Worm (Caenorhabditis elegans) whole organism, dauer: Measurements from ENCODE around the gene srbc-3.

Experiments used
- unc-62 ChIP-seq: sonication (generic microtip); optimal IDR thresholded peaks from 2 replicates; lab custom pipeline; 2017; ENCODE audit warnings: missing biosample characterization, missing genetic modification reagents, missing genetic modification characterization

srbc-3 gene

DNA sequence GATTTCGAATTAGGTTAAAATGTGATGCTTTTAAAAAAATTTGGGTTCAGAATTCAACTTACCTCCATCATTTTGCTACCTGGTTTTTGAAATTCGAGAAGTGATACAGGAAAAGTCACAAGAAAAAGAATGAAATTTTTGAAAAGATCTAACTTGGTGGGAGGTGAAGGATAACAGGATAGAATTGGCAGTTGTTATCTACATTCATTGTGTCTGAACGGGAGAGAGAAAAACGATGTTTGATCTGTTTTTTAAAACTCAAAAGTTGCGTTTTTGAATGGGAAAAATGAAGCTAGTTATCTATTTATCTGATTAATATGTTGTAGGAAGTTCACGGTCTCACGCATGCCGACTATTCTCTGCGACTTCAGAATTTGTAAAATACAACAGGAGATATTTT, 20.9 kb upstream of the srbc-3 start, which contains the start of gene F35F10.7:
F35F10.7 (minus strand) TSS at position 101 of the 400 bp plus-strand sequence.
- TF ChIP-seq unc-62, result no peak

- no peak for TF ChIP-seq unc-62
Measured at ce11 chrV:3288134-3288533, 20.1 kb upstream of the srbc-3 start.

DNA sequence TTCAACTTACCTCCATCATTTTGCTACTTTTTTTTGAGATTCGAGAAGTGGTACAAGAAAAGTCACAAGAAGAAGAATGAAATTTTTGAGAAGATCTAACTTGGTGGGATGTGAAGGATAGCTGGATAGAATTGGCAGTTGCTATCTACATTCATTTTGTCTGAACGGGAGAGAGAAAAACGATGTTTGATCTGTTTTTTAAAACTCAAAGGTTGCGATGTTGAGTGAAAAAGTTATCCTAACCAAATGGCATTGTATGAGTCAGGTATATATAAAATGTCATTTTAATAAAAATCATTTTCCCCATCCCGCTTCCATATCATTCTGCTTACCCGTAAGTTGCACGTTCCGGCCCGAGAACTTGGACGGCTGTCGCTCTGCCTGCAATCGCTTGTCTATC, 19.0 kb upstream of the srbc-3 start, which contains the start of gene F35F10.6:
F35F10.6 (minus strand) TSS at position 101 of the 400 bp plus-strand sequence.
- no peak for TF ChIP-seq unc-62

ce11 chrV:3295368-3295767, 12.9 kb upstream of the srbc-3 start:
- TF ChIP-seq unc-62, result no peak

DNA sequence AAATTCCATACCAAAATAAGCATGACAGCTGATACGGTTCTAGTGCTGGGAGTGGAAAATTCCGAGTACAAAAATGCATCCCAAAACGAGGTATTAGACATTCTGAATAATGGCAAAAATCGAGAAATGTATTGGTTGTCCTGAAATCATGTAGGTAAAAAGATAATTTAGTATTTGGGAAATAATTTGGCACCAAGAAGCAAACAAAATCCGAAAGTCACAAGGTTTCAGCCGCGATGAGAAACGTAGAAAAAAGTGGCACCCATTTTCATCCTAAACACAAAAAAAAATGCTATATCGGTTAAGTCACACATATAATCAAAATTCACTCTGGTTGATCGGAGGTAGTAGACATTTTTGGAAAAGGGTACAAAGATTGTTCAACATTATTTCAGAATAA, 10.5 kb upstream of the srbc-3 start, which contains the start of gene srx-122:
srx-122 (minus strand) TSS at position 101 of the 400 bp plus-strand sequence.
- TF ChIP-seq unc-62, result no peak

DNA sequence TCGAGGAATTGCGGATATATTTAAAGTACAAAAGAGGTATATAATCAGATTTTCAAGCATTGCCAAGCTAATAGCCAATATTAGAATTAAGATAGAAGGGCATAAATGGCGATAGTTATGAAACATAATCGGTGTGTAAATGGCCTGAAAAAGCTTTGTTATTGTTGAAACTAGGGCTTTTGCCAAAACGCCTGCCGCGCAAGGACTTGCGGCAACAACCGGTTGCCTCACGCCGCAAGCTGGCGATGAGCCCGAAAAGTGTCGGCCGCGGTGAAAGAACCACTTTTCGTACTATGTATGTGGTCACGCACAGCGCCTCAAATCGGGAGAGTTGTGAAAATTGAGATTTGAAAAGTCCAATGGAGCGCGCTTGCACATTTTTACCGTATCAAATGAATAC, 8.8 kb upstream of the srbc-3 start:
- TF ChIP-seq unc-62, result no peak

ce11 chrV:3301898-3302297, 6.4 kb upstream of the srbc-3 start, which contains the start of gene srbc-1:
srbc-1 (minus strand) TSS chrV:3301998.
- no peak for TF ChIP-seq unc-62

DNA sequence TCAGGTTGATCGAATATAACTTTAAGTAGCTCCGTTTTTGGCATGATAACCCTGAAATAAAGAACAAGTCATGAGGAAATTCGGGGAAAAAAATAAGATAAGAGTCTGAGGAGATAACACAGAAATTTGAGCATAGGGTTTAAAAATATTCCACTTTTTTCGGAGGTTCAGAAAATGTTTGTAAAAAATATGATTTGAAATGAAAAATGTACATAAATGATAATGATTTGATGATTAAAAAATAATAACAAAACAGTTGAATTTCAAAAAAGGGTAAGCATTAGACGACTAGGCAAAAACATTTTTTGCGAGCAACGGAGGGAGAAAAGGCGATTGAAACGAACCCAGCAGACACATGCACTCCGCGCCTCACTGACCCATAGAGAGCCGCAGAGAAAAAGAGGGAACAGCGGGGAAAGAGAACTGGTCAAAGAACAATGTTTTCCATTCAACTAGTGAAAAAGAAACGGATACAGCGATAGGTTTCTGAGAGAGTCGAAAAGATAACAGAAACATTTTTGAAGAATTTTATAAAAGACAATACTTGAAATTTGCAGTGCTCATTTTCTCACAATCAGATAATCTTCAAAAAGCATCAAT, 3.9 kb downstream of the srbc-3 start, which contains the start of gene arrd-18:
arrd-18 (minus strand) TSS at position 51 of the 600 bp plus-strand sequence.
- TF ChIP-seq unc-62, result no peak

DNA sequence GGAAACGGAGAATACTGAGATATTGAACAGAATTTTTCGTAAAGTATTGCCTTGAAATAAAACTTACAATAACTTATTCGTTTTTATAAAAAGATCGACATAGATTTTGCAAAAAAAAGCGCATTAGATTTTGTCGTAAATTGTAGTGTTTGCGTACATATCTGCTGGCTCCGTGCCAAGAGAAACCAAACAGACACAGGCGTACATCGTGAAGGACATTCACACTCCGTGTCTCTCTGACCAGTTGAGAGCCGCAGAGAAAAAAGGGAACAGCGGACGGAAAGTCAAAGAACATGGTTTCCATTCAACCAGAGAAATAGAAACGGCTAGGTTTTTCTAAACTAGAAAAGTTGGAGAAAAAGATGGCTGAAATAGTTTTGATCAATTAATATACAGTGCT, 7.0 kb downstream of the srbc-3 start, which contains the start of gene arrd-19:
arrd-19 (minus strand) TSS at position 209 of the 400 bp plus-strand sequence.
- no peak for TF ChIP-seq unc-62

ce11 chrV:3316108-3316507, 7.8 kb downstream of the srbc-3 start, which contains the start of gene F35F10.1:
F35F10.1 (plus strand) TSS chrV:3316307.
- TF ChIP-seq unc-62, result no peak

ce11 chrV:3318975-3319374, 10.7 kb downstream of the srbc-3 start, which contains the start of gene F35F10.13:
F35F10.13 (minus strand) TSS chrV:3319075.
- TF ChIP-seq unc-62, result no peak

DNA sequence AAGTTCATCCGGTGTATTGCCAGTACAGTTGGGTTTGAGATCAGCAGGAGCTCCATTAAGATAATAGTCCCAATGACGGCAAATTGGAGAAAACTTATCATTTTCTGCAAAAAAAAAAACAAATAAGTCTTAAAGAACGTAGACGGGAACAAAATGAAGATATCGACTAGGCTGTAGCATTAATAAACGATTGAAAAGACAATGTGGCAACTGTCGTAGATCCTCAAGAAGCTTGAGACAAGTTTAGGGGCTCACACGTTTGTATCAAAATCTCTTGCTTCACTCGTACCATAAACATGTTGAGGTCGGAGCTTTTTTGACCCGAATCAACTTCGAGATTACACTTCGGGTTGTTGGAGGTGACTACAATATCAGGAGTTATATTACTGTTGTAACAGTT, 11.7 kb downstream of the srbc-3 start, which contains the start of gene F35F10.14:
F35F10.14 (minus strand) TSS at position 101 of the 400 bp plus-strand sequence.
- no peak for TF ChIP-seq unc-62

DNA sequence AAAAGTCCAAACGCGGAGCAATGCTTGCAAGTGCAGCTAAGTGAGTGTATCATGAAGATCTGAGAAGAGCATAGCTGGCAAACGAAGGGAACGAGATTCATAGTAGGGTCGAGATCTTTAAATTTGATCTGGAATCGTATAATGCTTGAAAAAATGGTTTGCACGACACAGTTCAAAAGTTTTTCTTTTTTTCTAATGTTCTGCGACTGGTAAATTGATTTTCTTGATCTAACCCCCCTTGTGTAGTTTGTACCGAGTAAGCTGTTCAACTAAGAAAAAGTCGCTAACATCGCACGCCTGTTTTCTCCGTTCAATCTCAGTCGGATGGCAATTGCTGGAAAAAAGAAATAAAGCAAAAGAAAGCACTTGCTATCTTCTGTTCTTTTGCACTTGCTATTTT, 12.2 kb downstream of the srbc-3 start, which contains the start of gene C17B7.14:
C17B7.14 (minus strand) TSS at position 101 of the 400 bp plus-strand sequence.
- TF ChIP-seq unc-62, result no peak

- no peak for TF ChIP-seq unc-62
Measured at ce11 chrV:3324178-3324577, 15.9 kb downstream of the srbc-3 start, which contains the start of gene C17B7.8. C17B7.8 (minus strand) TSS chrV:3324278.

DNA sequence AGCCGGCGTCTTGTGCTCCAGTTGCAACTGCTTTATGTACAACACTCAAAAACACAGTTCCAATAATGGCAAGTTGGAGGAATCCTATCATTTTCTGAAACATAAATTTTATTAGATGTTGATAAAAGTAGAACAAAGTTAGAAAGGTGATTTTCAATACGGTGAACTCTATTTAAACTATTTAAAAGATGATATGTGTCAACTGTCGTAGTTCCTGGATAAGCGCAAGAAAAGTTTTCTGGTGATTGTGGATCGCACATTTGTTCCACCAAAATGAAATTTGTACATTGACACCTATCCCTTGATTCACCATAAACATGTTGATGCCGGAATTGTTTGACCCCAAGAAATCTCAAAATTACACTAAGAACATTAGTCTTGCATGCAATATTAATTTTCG, 23.8 kb downstream of the srbc-3 start, which contains the start of gene C17B7.9:
C17B7.9 (minus strand) TSS at position 101 of the 400 bp plus-strand sequence.
- no peak for TF ChIP-seq unc-62

DNA sequence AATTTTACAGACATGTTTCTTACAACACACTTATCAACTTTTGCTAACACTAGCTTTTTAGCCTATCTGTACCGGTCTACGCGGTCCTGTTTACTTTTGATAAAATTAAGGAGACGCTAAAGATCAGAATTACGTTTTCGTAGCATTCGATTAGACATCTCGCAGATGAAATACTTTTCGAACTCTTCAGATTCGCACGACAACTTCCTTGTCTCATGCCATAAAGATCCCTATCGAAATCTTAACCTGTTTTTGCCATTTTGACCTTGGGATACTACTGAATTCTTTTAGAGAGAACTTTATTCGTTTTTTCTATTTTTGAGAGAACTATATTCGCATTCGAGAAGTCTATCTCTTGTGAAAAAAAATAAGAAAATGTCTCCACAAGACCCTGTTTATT, 25.1 kb downstream of the srbc-3 start, which contains the start of gene C17B7.5:
C17B7.5 (plus strand) TSS at position 301 of the 400 bp plus-strand sequence.
- TF ChIP-seq unc-62, result no peak

ce11 chrV:3339009-3339408, 30.7 kb downstream of the srbc-3 start, which contains the start of gene C17B7.4:
C17B7.4 (plus strand) TSS chrV:3339309.
- no peak for TF ChIP-seq unc-62

- no peak for TF ChIP-seq unc-62
Measured at ce11 chrV:3341906-3342305, 33.6 kb downstream of the srbc-3 start, which contains the start of gene C17B7.10. C17B7.10 (minus strand) TSS chrV:3342006.
